Worm (Caenorhabditis elegans): ENCODE measurements around the gene lys-5.

The lys-5 gene

ce11 chrIV:11583906-11584378 is 41.4 kb downstream of the lys-5 start, which contains the start of gene F12F6.1:
Gene F12F6.1 (plus strand): TSS chrIV:11583956.
- TF ChIP-seq tab-1 (GFP tag; IDR thresholded peaks at IDR 0.05) (0 out of 2 replicates have a peak, but pooled peaks have one; percentile 35), ztf-23 (GFP tag; IDR thresholded peaks at IDR 0.05) (no peak)

DNA sequence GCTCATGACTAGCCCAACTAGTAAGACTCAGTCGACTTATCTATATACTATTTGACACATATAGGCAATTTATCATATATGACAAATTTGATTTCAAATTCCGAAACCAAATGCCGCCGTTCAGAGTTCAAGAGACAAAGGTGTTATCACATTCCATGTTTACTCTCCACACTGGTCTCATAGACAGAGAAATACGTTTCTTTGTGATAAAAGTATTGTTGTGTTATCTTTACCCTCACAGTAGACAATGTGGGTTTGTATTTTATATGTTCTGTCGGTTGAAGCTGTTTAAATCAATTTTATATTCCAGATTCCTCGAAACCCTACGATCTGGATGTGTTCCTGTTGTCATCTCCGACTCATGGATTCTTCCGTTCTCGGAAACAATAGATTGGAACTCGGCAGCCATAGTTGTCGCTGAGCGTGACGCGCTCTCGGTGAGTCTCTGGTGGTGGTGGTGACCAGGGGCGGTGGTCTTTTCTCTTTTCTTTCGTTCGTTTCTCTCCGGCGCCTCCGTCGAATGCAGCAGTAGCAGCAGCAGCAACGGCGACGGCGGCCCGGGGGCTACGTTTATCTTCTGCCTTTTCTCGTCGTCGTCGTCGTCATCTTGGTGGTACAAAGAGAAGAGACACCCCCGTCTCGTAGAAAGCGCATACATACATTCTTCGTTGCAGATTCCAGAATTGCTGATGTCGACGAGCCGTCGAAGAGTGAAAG is 42.8 kb downstream of the lys-5 start:
- peak; percentile 50; the same call in 1 of the 2 replicates for TF ChIP-seq flt-1 (GFP tag; IDR thresholded peaks at IDR 0.05)
- peak; percentile 58; the same call in 1 of the 2 replicates for TF ChIP-seq tab-1 (GFP tag; IDR thresholded peaks at IDR 0.05)
- no peak for TF ChIP-seq klf-2 (GFP tag; conservative IDR thresholded peaks at IDR 0.05)

DNA sequence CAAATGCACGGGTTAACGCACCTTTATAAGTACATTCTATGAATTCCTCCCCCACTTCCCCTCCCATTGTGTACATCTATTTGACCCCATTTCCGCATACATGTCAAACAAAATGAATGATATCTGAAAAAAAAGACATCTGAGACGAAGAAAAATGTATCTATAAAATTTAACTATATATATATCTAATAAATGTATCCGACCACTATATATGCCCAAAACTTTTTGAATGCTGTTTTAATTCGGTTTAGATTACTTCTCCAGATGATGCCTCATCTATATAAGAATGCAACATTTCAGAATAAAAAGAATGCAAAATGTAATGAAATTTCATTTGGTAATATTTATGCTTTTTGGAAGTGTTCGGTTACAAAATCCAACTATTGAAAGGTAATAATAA is 46.9 kb downstream of the lys-5 start, which contains the start of gene rib-1:
TSS of gene rib-1 (plus strand) at position 301 of the 400 bp plus-strand sequence.
- TF ChIP-seq ztf-23 (GFP tag; IDR thresholded peaks at IDR 0.05) (no peak), med-1 (GFP tag; optimal IDR thresholded peaks at IDR 0.05; ENCODE audit: insufficient read depth) (no peak), flt-1 (GFP tag; IDR thresholded peaks at IDR 0.05) (no peak), ref-1 (GFP tag; conservative IDR thresholded peaks at IDR 0.05) (no peak), T22C8.4 (GFP tag; IDR thresholded peaks at IDR 0.05) (no peak), cog-1 (tag; optimal IDR thresholded peaks at IDR 0.05) (no peak), ztf-29 (GFP tag; IDR thresholded peaks at IDR 0.05) (no peak)

- TF ChIP-seq ztf-23 (GFP tag; IDR thresholded peaks at IDR 0.05): no peak
- TF ChIP-seq ztf-29 (GFP tag; IDR thresholded peaks at IDR 0.05): no peak
- no peak for TF ChIP-seq ref-1 (GFP tag; conservative IDR thresholded peaks at IDR 0.05)
- no peak for TF ChIP-seq med-1 (GFP tag; optimal IDR thresholded peaks at IDR 0.05; ENCODE audit: insufficient read depth)
- TF ChIP-seq T22C8.4 (GFP tag; IDR thresholded peaks at IDR 0.05): no peak
- no peak for TF ChIP-seq cog-1 (tag; optimal IDR thresholded peaks at IDR 0.05)
- TF ChIP-seq klf-2 (GFP tag; conservative IDR thresholded peaks at IDR 0.05): no peak
- no peak for TF ChIP-seq tab-1 (GFP tag; IDR thresholded peaks at IDR 0.05)
- no peak for TF ChIP-seq flt-1 (GFP tag; IDR thresholded peaks at IDR 0.05)
Measured at ce11 chrIV:11574331-11574730, 51.1 kb downstream of the lys-5 start.
